Worm (Caenorhabditis elegans) whole organism, L4 larva: Measurements from ENCODE around the gene Y38H6C.16.

Experiments
- jun-1 ChIP-seq: fragments of 150-350 bp; optimal IDR thresholded peaks from 2 replicates; lab custom pipeline; 2014; ENCODE audit warnings: missing biosample characterization, missing genetic modification reagents, missing genetic modification characterization
- mxl-3 ChIP-seq: fragments of 200-800 bp; sonication (Bioruptor generic); optimal IDR thresholded peaks from 2 replicates; lab custom pipeline; 2018; ENCODE audit warnings: mild to moderate bottlenecking, missing genetic modification characterization, missing compliant biosample characterization
- ztf-7 ChIP-seq: fragments of 150-350 bp; optimal IDR thresholded peaks from 2 replicates; lab custom pipeline; 2014; ENCODE audit warnings: missing biosample characterization, missing genetic modification characterization

ce11 chrV:20500405-20500804, 38.7 kb downstream of the Y38H6C.16 start, which contains the start of gene dct-14:
- TF ChIP-seq jun-1 (tag; lab: Kevin White, UChicago) (no peak), mxl-3 (GFP tag; lab: Kevin White, UChicago) (no peak), ztf-7 (tag; lab: Kevin White, UChicago) (no peak)
